Fruit fly (Drosophila melanogaster): ENCODE results near the gene CG9641.

The CG9641 gene

dm6 chr2L:2969438-2969837 lies 7.2 kb downstream of the CG9641 start, which contains the start of gene Ts (continued):
- TF ChIP-seq Max (GFP tag; optimal IDR thresholded peaks at IDR 0.05) = no peak
- TF ChIP-seq Bgb (GFP tag; IDR thresholded peaks at IDR 0.05; ENCODE audit: partially characterized antibody) = peak; percentile 88
- TF ChIP-seq CG2202 (tag; optimal IDR thresholded peaks at IDR 0.05) = no peak
- no peak for TF ChIP-seq Bdp1 (GFP tag; optimal IDR thresholded peaks at IDR 0.05)
- peak; percentile 6 for TF ChIP-seq CG2712 (tag; optimal IDR thresholded peaks at IDR 0.05)
- no peak for TF ChIP-seq CG17612 (GFP tag; IDR thresholded peaks at IDR 0.05)
- TF ChIP-seq MESR4 (GFP tag; optimal IDR thresholded peaks at IDR 0.05) = peak; percentile 30
- 0 out of 4 replicates have a peak, but pooled peaks have one; percentile 71 for TF ChIP-seq chinmo (GFP tag; IDR thresholded peaks at IDR 0.05; ENCODE audit: partially characterized antibody)
- TF ChIP-seq lbe (GFP tag; optimal IDR thresholded peaks at IDR 0.05) = peak; percentile 32
- peak; percentile 55 for TF ChIP-seq CG1603 (tag; optimal IDR thresholded peaks at IDR 0.05)
- no peak for TF ChIP-seq PHDP (tag; optimal IDR thresholded peaks at IDR 0.05)
- peak; percentile 65 for TF ChIP-seq unc-4 (GFP tag; IDR thresholded peaks at IDR 0.05; ENCODE audit: partially characterized antibody)
- TF ChIP-seq unpg (GFP tag; optimal IDR thresholded peaks at IDR 0.05) = no peak
- no peak for TF ChIP-seq fru (optimal IDR thresholded peaks at IDR 0.05)
- peak; percentile 43; the same call in 1 of the 2 replicates for TF ChIP-seq inv (GFP tag; IDR thresholded peaks at IDR 0.05; ENCODE audit: partially characterized antibody)
- no peak for TF ChIP-seq danr (GFP tag; IDR thresholded peaks at IDR 0.05)
- no peak for TF ChIP-seq gcm2 (GFP tag; optimal IDR thresholded peaks at IDR 0.05)
- no peak for TF ChIP-seq hth (optimal IDR thresholded peaks at IDR 0.05)
- no peak for TF ChIP-seq CG18599 (GFP tag; optimal IDR thresholded peaks at IDR 0.05)
- no peak for TF ChIP-seq CG13424 (tag; optimal IDR thresholded peaks at IDR 0.05)
- no peak for TF ChIP-seq dimm (GFP tag; IDR thresholded peaks at IDR 0.05)
- no peak for TF ChIP-seq fd3F (GFP tag; optimal IDR thresholded peaks at IDR 0.05)
- no peak for TF ChIP-seq tio (GFP tag; optimal IDR thresholded peaks at IDR 0.05)
- peak; percentile 16; the same call in 1 of the 2 replicates for TF ChIP-seq CG2129 (GFP tag; IDR thresholded peaks at IDR 0.05; ENCODE audit: partially characterized antibody)
- no peak for TF ChIP-seq CG31365 (tag; optimal IDR thresholded peaks at IDR 0.05)
- 0 out of 3 replicates have a peak, but pooled peaks have one; percentile 46 for TF ChIP-seq mld (GFP tag; IDR thresholded peaks at IDR 0.05; ENCODE audit: partially characterized antibody)
- no peak for TF ChIP-seq Fer3 (tag; optimal IDR thresholded peaks at IDR 0.05)
- TF ChIP-seq CG6854 (GFP tag; optimal IDR thresholded peaks at IDR 0.05) = no peak
- peak; percentile 74 for TF ChIP-seq hb (GFP tag; IDR thresholded peaks at IDR 0.05; ENCODE audit: partially characterized antibody)
- no peak for TF ChIP-seq stc (GFP tag; IDR thresholded peaks at IDR 0.05)
- no peak for TF ChIP-seq luna (GFP tag; optimal IDR thresholded peaks at IDR 0.05)
- TF ChIP-seq CG12104 (GFP tag; optimal IDR thresholded peaks at IDR 0.05) = no peak
- no peak for TF ChIP-seq CG12219 (GFP tag; optimal IDR thresholded peaks at IDR 0.05)
- TF ChIP-seq CG10147 (GFP tag; optimal IDR thresholded peaks at IDR 0.05) = no peak
- no peak for TF ChIP-seq ftz-f1 (GFP tag; optimal IDR thresholded peaks at IDR 0.05)
- no peak for TF ChIP-seq CG3847 (GFP tag; IDR thresholded peaks at IDR 0.05)
- no peak for TF ChIP-seq Trl (optimal IDR thresholded peaks at IDR 0.05)
- TF ChIP-seq Trl (GFP tag; optimal IDR thresholded peaks at IDR 0.05) = no peak
- TF ChIP-seq cwo (GFP tag; optimal IDR thresholded peaks at IDR 0.05) = no peak
- TF ChIP-seq Side (GFP tag; optimal IDR thresholded peaks at IDR 0.05) = no peak
- no peak for TF ChIP-seq CG30020 (tag; optimal IDR thresholded peaks at IDR 0.05)
- no peak for TF ChIP-seq Atf6 (GFP tag; IDR thresholded peaks at IDR 0.05)
- TF ChIP-seq NC2α (GFP tag; optimal IDR thresholded peaks at IDR 0.05) = no peak
- TF ChIP-seq tin (GFP tag; optimal IDR thresholded peaks at IDR 0.05) = no peak
- no peak for TF ChIP-seq CG8765 (GFP tag; IDR thresholded peaks at IDR 0.05)
- no peak for TF ChIP-seq pho (GFP tag; optimal IDR thresholded peaks at IDR 0.05)
- TF ChIP-seq dmrt99B (tag; optimal IDR thresholded peaks at IDR 0.05) = no peak
- no peak for TF ChIP-seq sens-2 (GFP tag; IDR thresholded peaks at IDR 0.05)
- TF ChIP-seq CG8359 (GFP tag; optimal IDR thresholded peaks at IDR 0.05; ENCODE audit: borderline replicate concordance) = no peak
- TF ChIP-seq HLH4C (GFP tag; IDR thresholded peaks at IDR 0.05; ENCODE audit: partially characterized antibody) = peak; percentile 84
- no peak for TF ChIP-seq CG6175 (GFP tag; IDR thresholded peaks at IDR 0.05)

Measured in whole organism, embryonic.